Worm (Caenorhabditis elegans): ENCODE results near the gene C43H6.6.

- TF ChIP-seq ztf-26 (tag; optimal IDR thresholded peaks at IDR 0.05) (no peak), B0019.2 (GFP tag; conservative IDR thresholded peaks at IDR 0.05) (no peak), unc-130 (GFP tag; optimal IDR thresholded peaks at IDR 0.05) (no peak)
These were observed 52.1 kb downstream of the C43H6.6 start for ce11 chrX:2447214-2447613.

Measured in whole organism, young adult.